Worm (Caenorhabditis elegans): ENCODE data around the gene spig-4.

- TF ChIP-seq elt-3 (tag; optimal IDR thresholded peaks at IDR 0.05) = no peak
- no peak for TF ChIP-seq ztf-4 (tag; optimal IDR thresholded peaks at IDR 0.05)
- no peak for TF ChIP-seq pqm-1 (tag; optimal IDR thresholded peaks at IDR 0.05)
- TF ChIP-seq ceh-82 (tag; optimal IDR thresholded peaks at IDR 0.05) = no peak
- TF ChIP-seq nhr-11 (tag; optimal IDR thresholded peaks at IDR 0.05) = no peak
- no peak for TF ChIP-seq nhr-76 (tag; optimal IDR thresholded peaks at IDR 0.05)
- no peak for TF ChIP-seq zag-1 (tag; optimal IDR thresholded peaks at IDR 0.05)
- TF ChIP-seq nhr-77 (tag; optimal IDR thresholded peaks at IDR 0.05) = no peak
- TF ChIP-seq ZK546.5 (tag; optimal IDR thresholded peaks at IDR 0.05) = no peak
- no peak for TF ChIP-seq lin-15B (tag; optimal IDR thresholded peaks at IDR 0.05)
- TF ChIP-seq snpc-4 (tag; optimal IDR thresholded peaks at IDR 0.05) = no peak
- no peak for TF ChIP-seq tbx-2 (tag; optimal IDR thresholded peaks at IDR 0.05)
- TF ChIP-seq fkh-10 (GFP tag; optimal IDR thresholded peaks at IDR 0.05) = no peak
- TF ChIP-seq nhr-28 (tag; optimal IDR thresholded peaks at IDR 0.05) = no peak
These were observed 23.4 kb downstream of the spig-4 start, which contains the start of gene F40G12.10 for ce11 chrV:14283241-14283640.
